Worm (Caenorhabditis elegans) whole organism, L3 larva: ENCODE measurements around the gene C15H7.3.
A peak's percentile ranks its signal among the peaks of the same experiment; 100 is the strongest.

Experiments used
- R02D3.7 ChIP-seq: fragments of 150-350 bp; optimal IDR thresholded peaks from 2 replicates; lab custom pipeline; 2014; ENCODE audit warnings: missing biosample characterization, missing genetic modification characterization
- ZK546.5 ChIP-seq: sonication (generic microtip); optimal IDR thresholded peaks from 2 replicates; lab custom pipeline; 2017; ENCODE audit warnings: missing biosample characterization, missing genetic modification characterization
- ama-1 ChIP-seq: fragments of 150-350 bp; optimal IDR thresholded peaks from 2 replicates; lab custom pipeline; 2018
- ceh-28 ChIP-seq: fragments of 150-350 bp; optimal IDR thresholded peaks from 2 replicates; lab custom pipeline; 2014; ENCODE audit warnings: missing biosample characterization, missing genetic modification reagents, missing genetic modification characterization
- ceh-82 ChIP-seq: fragments of 150-350 bp; optimal IDR thresholded peaks from 2 replicates; lab custom pipeline; 2014; ENCODE audit warnings: missing biosample characterization, missing genetic modification characterization
- egl-27 ChIP-seq: sonication (generic microtip); optimal IDR thresholded peaks from 4 replicates; lab custom pipeline; 2017; ENCODE audit warnings: missing biosample characterization, missing genetic modification reagents, missing genetic modification characterization
- egl-5 ChIP-seq: fragments of 150-350 bp; optimal IDR thresholded peaks from 2 replicates; lab custom pipeline; 2017; ENCODE audit warnings: missing biosample characterization, missing genetic modification reagents, missing genetic modification characterization, inconsistent platforms
- elt-1 ChIP-seq: fragments of 150-350 bp; optimal IDR thresholded peaks from 2 replicates; lab custom pipeline; 2014; ENCODE audit warnings: missing biosample characterization, missing genetic modification characterization
- elt-2 ChIP-seq: sonication (generic microtip); optimal IDR thresholded peaks from 2 replicates; lab custom pipeline; 2016; ENCODE audit warnings: missing genetic modification reagents, mild to moderate bottlenecking, missing genetic modification characterization, missing compliant biosample characterization
- elt-3 ChIP-seq, 3 experiments: fragments of 150-350 bp in 1 of 3; sonication (generic microtip) in 2 of 3; optimal IDR thresholded peaks; 2 replicates in 2 of 3; 4 replicates in 1 of 3; lab custom pipeline; 2014 to 2017; ENCODE audit warnings: missing biosample characterization in 3 of 3, missing genetic modification characterization in 3 of 3
- fkh-10 ChIP-seq: sonication (generic microtip); optimal IDR thresholded peaks from 2 replicates; lab custom pipeline; 2017; ENCODE audit warnings: missing biosample characterization, missing genetic modification reagents, missing genetic modification characterization
- fos-1 ChIP-seq: fragments of 150-350 bp; optimal IDR thresholded peaks from 2 replicates; lab custom pipeline; 2014; ENCODE audit warnings: missing biosample characterization, missing genetic modification characterization
- hmg-11 ChIP-seq: sonication (generic microtip); optimal IDR thresholded peaks from 2 replicates; lab custom pipeline; 2016; ENCODE audit warnings: missing genetic modification characterization, missing compliant biosample characterization
- jun-1 ChIP-seq: fragments of 150-350 bp; optimal IDR thresholded peaks from 2 replicates; lab custom pipeline; 2014; ENCODE audit warnings: missing biosample characterization, missing genetic modification reagents, missing genetic modification characterization
- lin-15B ChIP-seq: fragments of 150-350 bp; optimal IDR thresholded peaks from 2 replicates; lab custom pipeline; 2014; ENCODE audit warnings: missing biosample characterization, missing genetic modification characterization
- lin-39 ChIP-seq: fragments of 150-350 bp; optimal IDR thresholded peaks from 2 replicates; lab custom pipeline; 2018; ENCODE audit warnings: missing biosample characterization, missing genetic modification reagents, missing genetic modification characterization
- lsy-12 ChIP-seq: sonication (generic microtip); optimal IDR thresholded peaks from 2 replicates; lab custom pipeline; 2016; ENCODE audit warnings: mild to moderate bottlenecking, missing genetic modification characterization, missing compliant biosample characterization
- mdl-1 ChIP-seq: fragments of 150-350 bp; optimal IDR thresholded peaks from 2 replicates; lab custom pipeline; 2014; ENCODE audit warnings: missing biosample characterization, missing genetic modification characterization
- mml-1 ChIP-seq: fragments of 150-350 bp; sonication (generic microtip); optimal IDR thresholded peaks from 3 replicates; lab custom pipeline; 2014; ENCODE audit warnings: missing biosample characterization, missing genetic modification characterization
- nfya-1 ChIP-seq: sonication (generic microtip); optimal IDR thresholded peaks from 2 replicates; lab custom pipeline; 2017; ENCODE audit warnings: missing genetic modification characterization, mild to moderate bottlenecking, missing compliant biosample characterization, antibody characterized with exemption, moderate library complexity; ENCODE audit not compliant: insufficient read depth
- nhr-11 ChIP-seq: fragments of 150-350 bp; optimal IDR thresholded peaks from 2 replicates; lab custom pipeline; 2014; ENCODE audit warnings: missing biosample characterization, missing genetic modification characterization
- nhr-12 ChIP-seq: fragments of 150-350 bp; optimal IDR thresholded peaks from 2 replicates; lab custom pipeline; 2014; ENCODE audit warnings: missing biosample characterization, missing genetic modification characterization
- nhr-23 ChIP-seq: fragments of 150-350 bp; optimal IDR thresholded peaks from 2 replicates; lab custom pipeline; 2014; ENCODE audit warnings: missing biosample characterization, missing genetic modification reagents, missing genetic modification characterization
- nhr-237 ChIP-seq: fragments of 150-350 bp; optimal IDR thresholded peaks from 2 replicates; lab custom pipeline; 2014; ENCODE audit warnings: missing biosample characterization, missing genetic modification characterization
- nhr-25 ChIP-seq: sonication (generic microtip); optimal IDR thresholded peaks from 2 replicates; lab custom pipeline; 2017; ENCODE audit warnings: missing biosample characterization, missing genetic modification characterization
- nhr-43 ChIP-seq: sonication (generic microtip); optimal IDR thresholded peaks from 2 replicates; lab custom pipeline; 2016; ENCODE audit warnings: mild to moderate bottlenecking, missing genetic modification characterization, missing compliant biosample characterization; ENCODE audit not compliant: poor library complexity, severe bottlenecking
- nhr-67 ChIP-seq: fragments of 150-350 bp; optimal IDR thresholded peaks from 2 replicates; lab custom pipeline; 2014; ENCODE audit warnings: missing biosample characterization, missing genetic modification characterization
- nhr-77 ChIP-seq: fragments of 150-350 bp; optimal IDR thresholded peaks from 2 replicates; lab custom pipeline; 2014; ENCODE audit warnings: missing biosample characterization, missing genetic modification characterization
- pha-4 ChIP-seq: fragments of 150-350 bp; optimal IDR thresholded peaks from 2 replicates; lab custom pipeline; 2014; ENCODE audit warnings: missing biosample characterization, missing genetic modification reagents, missing genetic modification characterization
- pqm-1 ChIP-seq: fragments of 150-350 bp; optimal IDR thresholded peaks from 2 replicates; lab custom pipeline; 2017; ENCODE audit warnings: missing biosample characterization, missing genetic modification characterization, inconsistent platforms
- sea-2 ChIP-seq: fragments of 150-350 bp; sonication (generic microtip); optimal IDR thresholded peaks from 4 replicates; lab custom pipeline; 2014; ENCODE audit warnings: missing biosample characterization, missing genetic modification reagents, missing genetic modification characterization
- skn-1 ChIP-seq: fragments of 150-350 bp; optimal IDR thresholded peaks from 2 replicates; lab custom pipeline; 2014; ENCODE audit warnings: missing biosample characterization, missing genetic modification characterization
- snpc-4 ChIP-seq: fragments of 150-350 bp; optimal IDR thresholded peaks from 2 replicates; lab custom pipeline; 2014; ENCODE audit warnings: missing biosample characterization, missing genetic modification characterization
- tbx-2 ChIP-seq: sonication (generic microtip); optimal IDR thresholded peaks from 2 replicates; lab custom pipeline; 2016; ENCODE audit warnings: mild to moderate bottlenecking, missing genetic modification characterization, missing compliant biosample characterization
- unc-62 ChIP-seq: fragments of 150-350 bp; sonication (generic microtip); optimal IDR thresholded peaks from 4 replicates; lab custom pipeline; 2014; ENCODE audit warnings: missing biosample characterization, missing genetic modification reagents, missing genetic modification characterization
- ztf-11 ChIP-seq: fragments of 150-350 bp; optimal IDR thresholded peaks from 2 replicates; lab custom pipeline; 2014; ENCODE audit warnings: missing biosample characterization, missing genetic modification characterization
- ztf-4 ChIP-seq: fragments of 150-350 bp; optimal IDR thresholded peaks from 2 replicates; lab custom pipeline; 2014; ENCODE audit warnings: missing biosample characterization, missing genetic modification characterization

C15H7.3 gene

ce11 chrIII:9638159-9638754, 13.5 kb downstream of the C15H7.3 start:
- TF ChIP-seq nhr-12 (tag; lab: Kevin White, UChicago) (no peak), lin-39 (tag; lab: Kevin White, UChicago) (no peak), sea-2 (GFP tag; lab: Kevin White, UChicago) (no peak), elt-3 (tag; optimal IDR thresholded peaks at IDR 0.05; lab: Kevin White, UChicago) (no peak), R02D3.7 (tag; lab: Kevin White, UChicago) (no peak), nhr-11 (tag; lab: Kevin White, UChicago) (no peak), nhr-67 (no peak), hmg-11 (no peak), ZK546.5 (no peak), unc-62 (GFP tag; lab: Kevin White, UChicago) (no peak), elt-2 (tag; lab: Kevin White, UChicago) (peak; percentile 94), ceh-82 (tag; lab: Kevin White, UChicago) (no peak), ama-1 (no peak), fkh-10 (GFP tag; lab: Kevin White, UChicago) (no peak), snpc-4 (tag; lab: Kevin White, UChicago) (no peak), egl-27 (no peak), ztf-4 (tag; lab: Kevin White, UChicago) (no peak), nhr-77 (no peak), pha-4 (tag; lab: Kevin White, UChicago) (peak; percentile 9), pqm-1 (tag; lab: Kevin White, UChicago) (peak; percentile 97), nhr-237 (tag; lab: Kevin White, UChicago) (no peak), jun-1 (tag; lab: Kevin White, UChicago) (peak; percentile 6)

- TF ChIP-seq mdl-1, result no peak
- TF ChIP-seq nhr-23 (tag; lab: Kevin White, UChicago), result no peak
- TF ChIP-seq fos-1 (tag; lab: Kevin White, UChicago), result no peak
- TF ChIP-seq jun-1 (tag; lab: Kevin White, UChicago), result no peak
- TF ChIP-seq ztf-11 (tag; lab: Kevin White, UChicago), result no peak
- no peak for TF ChIP-seq nhr-11 (tag; lab: Kevin White, UChicago)
Measured at ce11 chrIII:9637016-9637415, 14.8 kb downstream of the C15H7.3 start, which contains the start of gene gei-13. gei-13 (minus strand) TSS chrIII:9637116.

ce11 chrIII:9631117-9631655, 20.6 kb downstream of the C15H7.3 start, which contains the start of gene ubc-7:
ubc-7 (minus strand) TSS chrIII:9631167.
- peak; percentile 87 for TF ChIP-seq lin-15B (tag; lab: Kevin White, UChicago)
- TF ChIP-seq nhr-43 (tag; lab: Kevin White, UChicago), result peak; percentile 62
- peak; percentile 5 for TF ChIP-seq tbx-2 (tag; lab: Kevin White, UChicago)
- TF ChIP-seq pha-4 (tag; lab: Kevin White, UChicago), result peak; percentile 95
- peak; percentile 57 for TF ChIP-seq ceh-82 (tag; lab: Kevin White, UChicago)
- TF ChIP-seq mml-1, result no peak
- peak; percentile 51 for TF ChIP-seq mdl-1
- TF ChIP-seq elt-1 (tag; lab: Kevin White, UChicago), result peak; percentile 12
- peak; percentile 57 for TF ChIP-seq snpc-4 (tag; lab: Kevin White, UChicago)
- peak; percentile 26 for TF ChIP-seq R02D3.7 (tag; lab: Kevin White, UChicago)
- TF ChIP-seq hmg-11, result peak; percentile 76
- peak; percentile 35 for TF ChIP-seq jun-1 (tag; lab: Kevin White, UChicago)
- TF ChIP-seq nhr-67, result no peak
- TF ChIP-seq skn-1 (tag; lab: Kevin White, UChicago), result peak; percentile 53
- peak; percentile 47 for TF ChIP-seq ceh-28
- peak; percentile 47 for TF ChIP-seq elt-2 (tag; lab: Kevin White, UChicago)
- peak; percentile 95 for TF ChIP-seq egl-5
- peak; percentile 36 for TF ChIP-seq lsy-12 (tag; lab: Kevin White, UChicago)
- no peak for TF ChIP-seq ZK546.5
- peak; percentile 69 for TF ChIP-seq nhr-25
- peak; percentile 92 for TF ChIP-seq nfya-1 (tag; lab: Kevin White, UChicago)
- TF ChIP-seq nhr-23 (tag; lab: Kevin White, UChicago), result peak; percentile 92
- no peak for TF ChIP-seq ama-1
- no peak for TF ChIP-seq elt-3 (tag; optimal IDR thresholded peaks at IDR 0.05; lab: Kevin White, UChicago)
- peak; percentile 71 for TF ChIP-seq lin-39 (tag; lab: Kevin White, UChicago)
